Worm (Caenorhabditis elegans) whole organism, early embryonic: Measurements from ENCODE around the gene marc-1.

Experiments
- aly-1 ChIP-seq: sonication (generic microtip); optimal IDR thresholded peaks from 2 replicates; lab custom pipeline; 2016; ENCODE audit warnings: missing genetic modification characterization, missing compliant biosample characterization
- ama-1 ChIP-seq: fragments of 150-350 bp; optimal IDR thresholded peaks from 2 replicates; lab custom pipeline; 2014
- ceh-13 ChIP-seq: fragments of 200-800 bp; sonication (Bioruptor generic); optimal IDR thresholded peaks from 2 replicates; lab custom pipeline; 2018; ENCODE audit warnings: mild to moderate bottlenecking, missing genetic modification characterization, missing compliant biosample characterization
- ceh-36 ChIP-seq: sonication (generic microtip); optimal IDR thresholded peaks from 2 replicates; lab custom pipeline; 2016; ENCODE audit warnings: missing genetic modification characterization, inconsistent platforms, missing compliant biosample characterization
- ets-7 ChIP-seq: sonication (generic microtip); optimal IDR thresholded peaks from 2 replicates; lab custom pipeline; 2016; ENCODE audit warnings: missing genotype, missing genetic modification characterization, missing compliant biosample characterization
- flt-1 ChIP-seq: fragments of 200-800 bp; sonication (Bioruptor generic); IDR thresholded peaks from 2 replicates; pipeline ENCODE4 v1.3.6; 2022; ENCODE audit warnings: missing genetic modification characterization, missing compliant biosample characterization
- hmbx-1 ChIP-seq: sonication (generic microtip); optimal IDR thresholded peaks from 2 replicates; lab custom pipeline; 2016; ENCODE audit warnings: mild to moderate bottlenecking, missing genetic modification characterization, missing compliant biosample characterization
- tbx-11 ChIP-seq: fragments of 200-800 bp; sonication (Bioruptor generic); IDR thresholded peaks from 2 replicates; pipeline ENCODE4 v1.3.6; 2022; ENCODE audit warnings: missing genetic modification characterization, missing compliant biosample characterization
- tra-4 ChIP-seq: sonication (generic microtip); optimal IDR thresholded peaks from 2 replicates; lab custom pipeline; 2017; ENCODE audit warnings: missing genetic modification characterization, missing compliant biosample characterization

ce11 chrV:9744934-9745333 lies 5.4 kb downstream of the marc-1 start, which contains the start of gene F58E6.13:
- TF ChIP-seq aly-1 (no peak), ets-7 (no peak), ama-1 (lab: Kevin White, UChicago) (no peak), hmbx-1 (tag; lab: Kevin White, UChicago) (no peak), tbx-11 (GFP tag; lab: Robert Waterston, UW) (no peak), ceh-13 (GFP tag; lab: Kevin White, UChicago) (no peak), tra-4 (tag; lab: Kevin White, UChicago) (no peak), flt-1 (GFP tag; lab: Robert Waterston, UW) (no peak), ceh-36 (tag; lab: Kevin White, UChicago) (no peak)
